Fruit fly (Drosophila melanogaster): Measurements from ENCODE around the gene CG9192.

- TF ChIP-seq ttk (optimal IDR thresholded peaks at IDR 0.05) (no peak), psq (optimal IDR thresholded peaks at IDR 0.05) (no peak), insv (optimal IDR thresholded peaks at IDR 0.05) (no peak), h (optimal IDR thresholded peaks at IDR 0.05) (no peak), Myc (optimal IDR thresholded peaks at IDR 0.05) (no peak), Sin3A (optimal IDR thresholded peaks at IDR 0.05) (no peak)
Observed at dm6 chr3L:1212113-1212512, 26.0 kb downstream of the CG9192 start.

Measured in Kc167 (cell line).